Worm (Caenorhabditis elegans) whole organism, L3 larva: ENCODE results near the gene cdka-1.

Experiments used
- aly-2 ChIP-seq: fragments of 150-350 bp; optimal IDR thresholded peaks from 2 replicates; lab custom pipeline; 2014; ENCODE audit warnings: missing biosample characterization, missing genetic modification characterization
- ceh-82 ChIP-seq: fragments of 150-350 bp; optimal IDR thresholded peaks from 2 replicates; lab custom pipeline; 2014; ENCODE audit warnings: missing biosample characterization, missing genetic modification characterization
- daf-12 ChIP-seq: fragments of 150-350 bp; optimal IDR thresholded peaks from 2 replicates; lab custom pipeline; 2014; ENCODE audit warnings: missing biosample characterization, missing genetic modification reagents, missing genetic modification characterization
- elt-1 ChIP-seq: fragments of 150-350 bp; optimal IDR thresholded peaks from 2 replicates; lab custom pipeline; 2014; ENCODE audit warnings: missing biosample characterization, missing genetic modification characterization
- fos-1 ChIP-seq: fragments of 150-350 bp; optimal IDR thresholded peaks from 2 replicates; lab custom pipeline; 2014; ENCODE audit warnings: missing biosample characterization, missing genetic modification characterization
- mdl-1 ChIP-seq: fragments of 150-350 bp; optimal IDR thresholded peaks from 2 replicates; lab custom pipeline; 2014; ENCODE audit warnings: missing biosample characterization, missing genetic modification characterization
- pqm-1 ChIP-seq: fragments of 150-350 bp; optimal IDR thresholded peaks from 2 replicates; lab custom pipeline; 2017; ENCODE audit warnings: missing biosample characterization, missing genetic modification characterization, inconsistent platforms
- sea-2 ChIP-seq: fragments of 150-350 bp; sonication (generic microtip); optimal IDR thresholded peaks from 4 replicates; lab custom pipeline; 2014; ENCODE audit warnings: missing biosample characterization, missing genetic modification reagents, missing genetic modification characterization
- unc-62 ChIP-seq: fragments of 150-350 bp; sonication (generic microtip); optimal IDR thresholded peaks from 4 replicates; lab custom pipeline; 2014; ENCODE audit warnings: missing biosample characterization, missing genetic modification reagents, missing genetic modification characterization
- zag-1 ChIP-seq: fragments of 150-350 bp; optimal IDR thresholded peaks from 2 replicates; lab custom pipeline; 2014; ENCODE audit warnings: missing biosample characterization, missing genetic modification characterization

DNA sequence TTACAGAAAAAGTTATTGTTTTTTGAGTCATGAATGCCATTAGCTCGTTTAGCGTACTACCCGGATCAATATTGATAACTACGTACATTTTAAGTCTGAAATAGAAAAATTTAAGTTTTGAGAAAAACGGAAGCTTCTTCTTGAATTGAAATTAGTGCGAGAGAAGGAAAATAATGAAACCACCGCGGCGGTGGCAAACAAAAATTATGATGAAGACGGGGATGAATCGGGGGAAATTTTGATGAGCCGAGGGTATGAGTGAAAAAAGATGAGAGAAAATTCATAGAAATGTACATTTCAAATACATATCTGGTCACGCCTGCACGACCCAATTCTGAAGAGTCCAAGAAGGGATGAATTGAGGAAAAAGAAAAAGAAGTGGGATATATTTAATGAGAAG, 6.7 kb downstream of the cdka-1 start, which contains the start of gene T23F11.4:
- TF ChIP-seq aly-2 (tag; lab: Kevin White, UChicago) (no peak), unc-62 (GFP tag; lab: Kevin White, UChicago) (no peak), sea-2 (no peak), mdl-1 (tag; lab: Kevin White, UChicago) (no peak), elt-1 (no peak), fos-1 (tag; lab: Kevin White, UChicago) (no peak), daf-12 (tag; lab: Kevin White, UChicago) (no peak), zag-1 (tag; lab: Kevin White, UChicago) (no peak), ceh-82 (tag; lab: Kevin White, UChicago) (no peak), pqm-1 (tag; lab: Kevin White, UChicago) (no peak)
